Worm (Caenorhabditis elegans): ENCODE measurements around the gene col-158.
A peak's percentile ranks its signal among the peaks of the same experiment; 100 is the strongest.

col-158 gene

DNA sequence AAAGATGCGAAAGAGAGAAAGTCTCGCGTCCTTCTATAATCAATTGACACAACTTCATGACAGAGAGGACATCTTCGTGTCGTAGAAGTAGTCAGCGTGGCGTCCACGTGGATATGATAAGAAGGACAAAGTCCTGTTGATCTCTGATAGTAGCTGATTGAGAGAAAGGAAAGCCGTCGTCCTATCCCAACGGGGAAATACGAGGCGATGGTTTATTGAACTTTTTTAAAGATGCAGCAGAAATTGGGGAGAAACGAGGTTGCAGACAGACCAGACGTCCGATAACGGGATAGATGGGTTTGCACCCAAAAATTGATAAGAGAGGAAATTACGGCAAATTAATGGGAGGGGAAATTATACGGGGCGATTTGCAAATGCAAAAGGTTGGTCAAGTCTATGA is 26.9 kb upstream of the col-158 start:
- no peak for TF ChIP-seq unc-62 (GFP tag; optimal IDR thresholded peaks at IDR 0.05)
- TF ChIP-seq nhr-20 (tag; optimal IDR thresholded peaks at IDR 0.05) = peak; percentile 95
- peak; percentile 11 for TF ChIP-seq lin-13 (GFP tag; optimal IDR thresholded peaks at IDR 0.05)
- no peak for TF ChIP-seq ceh-90 (tag; optimal IDR thresholded peaks at IDR 0.05)
- no peak for TF ChIP-seq nhr-237 (tag; optimal IDR thresholded peaks at IDR 0.05)
- peak in 1 of 2 experiments; percentile 69 for TF ChIP-seq lin-35 (GFP tag; optimal IDR thresholded peaks at IDR 0.05)
- peak; percentile 81 for TF ChIP-seq nhr-19 (GFP tag; conservative IDR thresholded peaks at IDR 0.05)
- TF ChIP-seq jun-1 (tag; optimal IDR thresholded peaks at IDR 0.05) = peak; percentile 27
- TF ChIP-seq F16B12.6 (tag; optimal IDR thresholded peaks at IDR 0.05) = no peak
- no peak for TF ChIP-seq pax-3 (tag; optimal IDR thresholded peaks at IDR 0.05)
- peak; percentile 19 for TF ChIP-seq swsn-7 (tag; optimal IDR thresholded peaks at IDR 0.05)
- peak in 1 of 2 experiments; percentile 60 for TF ChIP-seq egl-27 (tag; optimal IDR thresholded peaks at IDR 0.05)
- peak; percentile 55 for TF ChIP-seq ztf-4 (tag; optimal IDR thresholded peaks at IDR 0.05)
- peak; percentile 89 for TF ChIP-seq lin-14 (GFP tag; optimal IDR thresholded peaks at IDR 0.05)
- TF ChIP-seq nhr-71 (tag; optimal IDR thresholded peaks at IDR 0.05) = peak; percentile 91
- TF ChIP-seq ceh-63 (GFP tag; optimal IDR thresholded peaks at IDR 0.05) = no peak
- no peak for TF ChIP-seq zag-1 (tag; optimal IDR thresholded peaks at IDR 0.05)
- peak; percentile 89 for TF ChIP-seq nhr-90 (tag; optimal IDR thresholded peaks at IDR 0.05; ENCODE audit: poor library complexity)
- no peak for TF ChIP-seq efl-1 (optimal IDR thresholded peaks at IDR 0.05)
- TF ChIP-seq efl-1 (GFP tag; optimal IDR thresholded peaks at IDR 0.05 in 1 of 2) = peak in 1 of 2 experiments; percentile 1
- TF ChIP-seq C16A3.4 (tag; optimal IDR thresholded peaks at IDR 0.05) = peak; percentile 48
- peak; percentile 45 for TF ChIP-seq nhr-77 (tag; optimal IDR thresholded peaks at IDR 0.05)
- no peak for TF ChIP-seq ceh-88 (GFP tag; IDR thresholded peaks at IDR 0.05)
- no peak for TF ChIP-seq C04F5.9 (tag; optimal IDR thresholded peaks at IDR 0.05)
- TF ChIP-seq fos-1 (tag; optimal IDR thresholded peaks at IDR 0.05) = no peak
- TF ChIP-seq sup-37 (GFP tag; optimal IDR thresholded peaks at IDR 0.05) = no peak
- TF ChIP-seq ceh-82 (tag; optimal IDR thresholded peaks at IDR 0.05) = no peak
- TF ChIP-seq blmp-1 (tag; optimal IDR thresholded peaks at IDR 0.05) = peak; percentile 98
- TF ChIP-seq lsy-2 (tag; optimal IDR thresholded peaks at IDR 0.05) = peak; percentile 30 to 61
- TF ChIP-seq nhr-85 (tag) = peak; percentile 99
- TF ChIP-seq pag-3 (tag; optimal IDR thresholded peaks at IDR 0.05; ENCODE audit: borderline replicate concordance, insufficient read depth) = no peak
- TF ChIP-seq mep-1 (tag; optimal IDR thresholded peaks at IDR 0.05) = peak; percentile 36
- peak; percentile 23 to 98 for TF ChIP-seq mdl-1 (tag; optimal IDR thresholded peaks at IDR 0.05)
- TF ChIP-seq sptf-1 (tag; optimal IDR thresholded peaks at IDR 0.05) = no peak
- TF ChIP-seq sox-4 (tag; optimal IDR thresholded peaks at IDR 0.05) = no peak
- peak; percentile 25 for TF ChIP-seq xbp-1 (tag; optimal IDR thresholded peaks at IDR 0.05)
- TF ChIP-seq tlp-1 (tag; optimal IDR thresholded peaks at IDR 0.05) = no peak
- TF ChIP-seq grh-1 (GFP tag; IDR thresholded peaks at IDR 0.05) = peak; percentile 86
- TF ChIP-seq elt-3 (tag; optimal IDR thresholded peaks at IDR 0.05) = peak; percentile 84 to 100 (median 98)
- no peak for TF ChIP-seq lin-15B (tag; optimal IDR thresholded peaks at IDR 0.05)
- no peak for TF ChIP-seq rnt-1 (tag; optimal IDR thresholded peaks at IDR 0.05)
- TF ChIP-seq tbx-2 (tag; optimal IDR thresholded peaks at IDR 0.05) = peak; percentile 84
- no peak for TF ChIP-seq dsc-1 (tag; optimal IDR thresholded peaks at IDR 0.05)
- TF ChIP-seq unc-130 (tag; optimal IDR thresholded peaks at IDR 0.05) = peak; percentile 86
- peak; percentile 77 for TF ChIP-seq snu-23 (GFP tag; optimal IDR thresholded peaks at IDR 0.05)
- TF ChIP-seq dpl-1 (GFP tag; optimal IDR thresholded peaks at IDR 0.05) = peak in 1 of 3 experiments; percentile 22
- TF ChIP-seq nhr-47 (tag; optimal IDR thresholded peaks at IDR 0.05) = peak; percentile 73
